Worm (Caenorhabditis elegans): ENCODE measurements around the gene sdz-13.

DNA sequence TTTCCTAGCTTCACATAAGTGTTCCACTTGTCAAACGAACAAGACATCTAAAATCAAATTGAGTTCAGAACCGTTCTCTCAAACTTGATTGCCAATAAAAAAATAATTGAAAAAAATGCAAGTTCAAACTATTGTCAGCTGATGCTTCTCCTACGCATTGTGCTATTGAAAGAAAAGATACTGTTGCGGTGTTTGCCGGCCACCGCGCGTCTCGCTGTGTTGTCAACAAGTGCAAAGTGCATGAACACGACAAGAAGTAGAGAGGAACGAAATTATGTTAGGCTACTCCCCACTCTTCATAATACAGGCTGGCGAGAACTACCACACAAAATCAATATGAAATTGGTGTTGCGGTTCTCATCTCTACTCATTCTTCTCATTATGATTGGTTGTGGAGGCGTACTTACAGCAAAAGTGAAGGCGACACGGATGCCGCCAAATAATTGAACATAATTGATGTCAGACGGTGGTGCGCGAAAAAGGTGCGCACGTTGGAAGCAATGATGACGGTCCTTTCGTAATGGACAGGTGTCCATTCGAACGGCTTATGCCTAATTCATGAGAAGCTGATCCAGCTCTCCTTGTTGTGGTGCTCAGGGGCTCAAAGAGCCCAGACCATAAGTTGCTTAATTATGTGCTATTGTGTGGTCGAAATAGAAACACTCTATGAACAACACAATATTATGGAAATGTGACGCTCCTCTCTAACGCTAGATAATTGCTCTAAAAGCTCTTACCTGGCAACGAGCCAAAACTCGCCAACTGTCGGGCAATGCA is 11.9 kb downstream of the sdz-13 start:
- TF ChIP-seq him-1 (tag; optimal IDR thresholded peaks at IDR 0.05) (no peak), lsl-1 (GFP tag; optimal IDR thresholded peaks at IDR 0.05) (no peak), zim-3 (tag; optimal IDR thresholded peaks at IDR 0.05) (no peak), ceh-58 (GFP tag; IDR thresholded peaks at IDR 0.05) (no peak), mes-4 (tag; optimal IDR thresholded peaks at IDR 0.05) (no peak), rcor-1 (GFP tag; IDR thresholded peaks at IDR 0.05) (no peak)

Measured in whole organism, young adult.